Worm (Caenorhabditis elegans): Measurements from ENCODE around the gene gex-3.

The gex-3 gene

DNA sequence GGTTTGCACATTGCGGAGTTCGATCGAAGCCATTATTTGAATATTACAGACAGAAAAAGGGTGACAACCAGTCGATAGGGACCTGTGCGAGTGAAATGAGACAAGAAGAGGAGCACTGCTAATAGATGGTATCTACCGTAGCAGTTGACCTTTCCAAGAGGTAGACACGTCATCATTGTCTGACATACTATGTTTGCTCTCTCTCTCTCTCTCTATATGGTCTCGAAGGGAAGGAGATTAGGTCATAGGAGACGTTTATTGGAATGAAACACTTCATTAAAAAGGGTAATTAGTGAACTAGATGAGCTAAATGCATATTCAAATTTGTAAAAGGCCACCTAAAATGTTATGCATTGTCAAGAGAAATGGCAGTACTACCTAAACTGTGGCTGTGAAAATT, 28.2 kb upstream of the gex-3 start, which contains the start of gene atz-1:
TSS of gene atz-1 (minus strand) at position 101 of the 400 bp plus-strand sequence.
- TF ChIP-seq eor-1 (tag; optimal IDR thresholded peaks at IDR 0.05) = no peak
- no peak for TF ChIP-seq nhr-67 (tag; optimal IDR thresholded peaks at IDR 0.05)
- TF ChIP-seq nhr-77 (tag; optimal IDR thresholded peaks at IDR 0.05) = no peak
- no peak for TF ChIP-seq egl-27 (tag; optimal IDR thresholded peaks at IDR 0.05)
- no peak for TF ChIP-seq ceh-82 (tag; optimal IDR thresholded peaks at IDR 0.05)
- no peak for TF ChIP-seq aly-2 (tag; optimal IDR thresholded peaks at IDR 0.05)
- TF ChIP-seq tbx-2 (tag; optimal IDR thresholded peaks at IDR 0.05) = no peak
- no peak for TF ChIP-seq elt-3 (tag; optimal IDR thresholded peaks at IDR 0.05)
- TF ChIP-seq nhr-237 (tag; optimal IDR thresholded peaks at IDR 0.05) = no peak
- no peak for TF ChIP-seq lin-15B (tag; optimal IDR thresholded peaks at IDR 0.05)
- TF ChIP-seq elt-1 (tag; optimal IDR thresholded peaks at IDR 0.05) = no peak
- no peak for TF ChIP-seq mdl-1 (tag; optimal IDR thresholded peaks at IDR 0.05)
- TF ChIP-seq mml-1 (tag; optimal IDR thresholded peaks at IDR 0.05) = no peak
- no peak for TF ChIP-seq zag-1 (tag; optimal IDR thresholded peaks at IDR 0.05)
- TF ChIP-seq skn-1 (tag; optimal IDR thresholded peaks at IDR 0.05) = no peak
- TF ChIP-seq elt-2 (tag; optimal IDR thresholded peaks at IDR 0.05) = no peak
- TF ChIP-seq nhr-25 (tag; optimal IDR thresholded peaks at IDR 0.05) = no peak
- TF ChIP-seq hmg-11 (tag; optimal IDR thresholded peaks at IDR 0.05) = no peak
- TF ChIP-seq nhr-23 (tag; optimal IDR thresholded peaks at IDR 0.05) = no peak

DNA sequence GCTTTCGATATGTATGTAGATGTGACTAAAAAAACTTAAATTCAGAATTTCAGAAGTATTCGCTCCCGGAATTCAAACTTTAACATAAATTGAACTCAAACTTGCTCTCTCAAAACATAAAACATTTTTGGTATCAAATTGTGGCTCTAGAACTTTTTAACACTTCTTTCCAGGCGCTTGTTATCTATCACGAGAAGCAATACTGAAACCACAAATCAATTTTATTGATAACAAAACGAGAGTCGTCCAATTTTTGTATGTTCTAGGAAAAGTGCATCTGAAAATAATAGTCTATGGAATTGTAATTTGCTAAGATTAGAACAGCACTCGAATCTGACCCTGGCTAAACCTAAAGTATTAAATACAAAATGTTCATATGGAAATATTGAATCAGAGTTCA, 25.3 kb upstream of the gex-3 start:
- TF ChIP-seq pqm-1 (tag; optimal IDR thresholded peaks at IDR 0.05) (peak; percentile 76), daf-12 (tag; optimal IDR thresholded peaks at IDR 0.05) (no peak), elt-2 (tag; optimal IDR thresholded peaks at IDR 0.05) (peak; percentile 72)

DNA sequence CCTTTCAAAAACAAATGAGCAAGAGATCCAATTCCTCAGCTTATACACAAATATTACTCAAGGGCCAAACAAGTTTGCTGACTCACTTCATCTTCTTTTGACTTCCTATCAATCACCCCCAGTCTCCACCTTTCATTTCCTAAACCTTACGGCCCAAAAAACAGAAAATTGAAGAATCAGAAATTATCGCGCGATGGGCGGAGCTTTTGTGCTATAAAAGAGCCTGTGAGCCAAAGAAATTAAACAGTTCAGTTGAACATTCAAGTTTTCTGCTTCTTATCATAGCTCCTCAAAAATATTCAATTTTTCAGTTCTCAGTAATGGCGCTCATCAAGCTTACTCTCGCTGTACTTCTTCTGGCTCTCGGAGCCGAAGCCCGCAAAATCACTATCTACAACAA, 24.4 kb upstream of the gex-3 start, which contains the start of gene thn-1:
TSS of gene thn-1 (plus strand) at position 301 of the 400 bp plus-strand sequence.
- TF ChIP-seq egl-5 (tag; optimal IDR thresholded peaks at IDR 0.05) (no peak), nhr-237 (tag; optimal IDR thresholded peaks at IDR 0.05) (no peak), pqm-1 (tag; optimal IDR thresholded peaks at IDR 0.05) (no peak), snpc-4 (tag; optimal IDR thresholded peaks at IDR 0.05) (no peak), ceh-9 (tag; optimal IDR thresholded peaks at IDR 0.05) (no peak), pha-4 (tag; optimal IDR thresholded peaks at IDR 0.05) (no peak), nfya-1 (tag; optimal IDR thresholded peaks at IDR 0.05; ENCODE audit: insufficient read depth) (no peak), nhr-25 (tag; optimal IDR thresholded peaks at IDR 0.05) (no peak), fos-1 (tag; optimal IDR thresholded peaks at IDR 0.05) (no peak), lin-39 (tag; optimal IDR thresholded peaks at IDR 0.05) (no peak), nhr-67 (tag; optimal IDR thresholded peaks at IDR 0.05) (no peak), unc-39 (tag; optimal IDR thresholded peaks at IDR 0.05) (no peak), nhr-77 (tag; optimal IDR thresholded peaks at IDR 0.05) (no peak), ceh-28 (tag; optimal IDR thresholded peaks at IDR 0.05) (no peak), mdl-1 (tag; optimal IDR thresholded peaks at IDR 0.05) (no peak), ztf-11 (tag; optimal IDR thresholded peaks at IDR 0.05) (no peak), jun-1 (tag; optimal IDR thresholded peaks at IDR 0.05) (no peak), fkh-2 (tag; optimal IDR thresholded peaks at IDR 0.05) (no peak), fkh-10 (GFP tag; optimal IDR thresholded peaks at IDR 0.05) (no peak), egl-27 (tag; optimal IDR thresholded peaks at IDR 0.05) (no peak)

DNA sequence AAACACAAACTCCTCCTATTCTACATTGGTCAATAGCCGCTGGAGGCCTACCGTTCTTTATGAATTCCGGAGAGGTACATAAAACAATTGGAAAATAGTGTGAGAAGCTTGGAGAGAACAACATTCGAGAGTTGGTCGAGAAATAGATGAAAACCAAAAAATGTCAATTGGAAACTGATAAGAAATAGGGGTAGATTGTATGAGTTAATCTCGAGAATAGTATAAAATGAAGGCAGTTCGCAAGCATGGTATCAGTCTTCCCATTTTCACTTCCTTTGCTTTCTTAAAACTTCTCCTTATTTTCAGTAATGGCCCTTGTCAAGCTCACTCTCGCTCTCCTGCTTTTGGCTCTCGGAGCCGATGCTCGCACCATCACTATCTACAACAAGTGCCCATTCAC, 21.4 kb upstream of the gex-3 start, which contains the start of gene thn-2:
TSS of gene thn-2 (plus strand) at position 307 of the 400 bp plus-strand sequence.
- TF ChIP-seq elt-2 (tag; optimal IDR thresholded peaks at IDR 0.05) (peak; percentile 26), ztf-11 (tag; optimal IDR thresholded peaks at IDR 0.05) (no peak), nhr-77 (tag; optimal IDR thresholded peaks at IDR 0.05) (no peak)

DNA sequence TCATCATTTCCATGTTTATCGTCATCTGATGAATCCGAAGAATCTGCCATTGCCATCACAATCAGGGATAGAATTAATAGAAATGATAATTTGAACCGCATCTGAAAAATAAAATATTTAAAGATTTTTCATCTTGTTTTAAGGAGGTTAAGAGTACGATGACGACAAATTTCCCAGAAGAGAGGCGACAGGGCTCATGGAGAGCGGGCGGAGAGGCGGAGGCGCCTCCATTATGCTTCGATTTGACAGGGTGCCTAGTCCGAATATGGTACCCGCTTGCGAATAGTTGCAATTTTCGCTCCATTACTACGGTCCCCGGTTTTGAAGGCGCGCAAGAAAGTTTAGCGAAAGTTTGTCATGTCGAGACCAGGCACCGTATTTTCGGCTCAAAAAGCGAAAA, 19.2 kb upstream of the gex-3 start, which contains the start of gene F28D1.6:
TSS of gene F28D1.6 (minus strand) at position 101 of the 400 bp plus-strand sequence.
- TF ChIP-seq elt-1 (tag; optimal IDR thresholded peaks at IDR 0.05) (no peak), fkh-10 (GFP tag; optimal IDR thresholded peaks at IDR 0.05) (no peak), nhr-77 (tag; optimal IDR thresholded peaks at IDR 0.05) (no peak), ceh-28 (tag; optimal IDR thresholded peaks at IDR 0.05) (no peak)
